Worm (Caenorhabditis elegans) whole organism, L2 larva: ENCODE measurements around the gene D1046.16.

Experiments used
- C34F6.9 ChIP-seq: fragments of 150-350 bp; optimal IDR thresholded peaks from 2 replicates; lab custom pipeline; 2014; ENCODE audit warnings: missing biosample characterization, missing genetic modification characterization
- F13H6.1 ChIP-seq: sonication (generic microtip); optimal IDR thresholded peaks from 2 replicates; lab custom pipeline; 2016; ENCODE audit warnings: missing genetic modification characterization, missing compliant biosample characterization
- R02D3.7 ChIP-seq: fragments of 150-350 bp; optimal IDR thresholded peaks from 2 replicates; lab custom pipeline; 2014; ENCODE audit warnings: missing biosample characterization, missing genetic modification characterization
- ZK546.5 ChIP-seq: sonication (generic microtip); optimal IDR thresholded peaks from 2 replicates; lab custom pipeline; 2017; ENCODE audit warnings: missing biosample characterization, missing genetic modification characterization
- alr-1 ChIP-seq: fragments of 150-350 bp; optimal IDR thresholded peaks from 2 replicates; lab custom pipeline; 2014; ENCODE audit warnings: missing biosample characterization, missing genetic modification characterization
- aly-2 ChIP-seq: fragments of 150-350 bp; optimal IDR thresholded peaks from 2 replicates; lab custom pipeline; 2014; ENCODE audit warnings: missing biosample characterization, missing genetic modification characterization
- blmp-1 ChIP-seq: sonication (generic microtip); optimal IDR thresholded peaks from 2 replicates; lab custom pipeline; 2017; ENCODE audit warnings: missing genetic modification characterization, mild to moderate bottlenecking, missing compliant biosample characterization, antibody characterized with exemption, moderate library complexity; ENCODE audit not compliant: insufficient read depth
- ceh-16 ChIP-seq: fragments of 150-350 bp; optimal IDR thresholded peaks from 2 replicates; lab custom pipeline; 2014; ENCODE audit warnings: missing biosample characterization, missing genetic modification characterization
- ceh-82 ChIP-seq: fragments of 150-350 bp; optimal IDR thresholded peaks from 2 replicates; lab custom pipeline; 2014; ENCODE audit warnings: missing biosample characterization, missing genetic modification characterization
- crh-2 ChIP-seq: sonication (generic microtip); optimal IDR thresholded peaks from 2 replicates; lab custom pipeline; 2017; ENCODE audit warnings: missing biosample characterization, missing genetic modification characterization
- dmd-4 ChIP-seq: sonication (generic microtip); optimal IDR thresholded peaks from 2 replicates; lab custom pipeline; 2017; ENCODE audit warnings: missing biosample characterization, missing genetic modification characterization
- elt-1 ChIP-seq: fragments of 150-350 bp; optimal IDR thresholded peaks from 2 replicates; lab custom pipeline; 2014; ENCODE audit warnings: missing biosample characterization, missing genetic modification characterization
- elt-3 ChIP-seq: sonication (generic microtip); optimal IDR thresholded peaks from 2 replicates; lab custom pipeline; 2017; ENCODE audit warnings: missing biosample characterization, missing genetic modification characterization
- fos-1 ChIP-seq: fragments of 150-350 bp; optimal IDR thresholded peaks from 2 replicates; lab custom pipeline; 2014; ENCODE audit warnings: missing biosample characterization, missing genetic modification characterization
- gmeb-1 ChIP-seq: fragments of 150-350 bp; optimal IDR thresholded peaks from 2 replicates; lab custom pipeline; 2014; ENCODE audit warnings: missing biosample characterization, missing genetic modification characterization
- lin-11 ChIP-seq: fragments of 150-350 bp; sonication (generic microtip); optimal IDR thresholded peaks from 2 replicates; lab custom pipeline; 2014; ENCODE audit warnings: missing biosample characterization, missing genetic modification characterization, inconsistent platforms, mixed read lengths
- lin-39 ChIP-seq: fragments of 150-350 bp; optimal IDR thresholded peaks from 2 replicates; lab custom pipeline; 2014; ENCODE audit warnings: missing biosample characterization, missing genetic modification reagents, missing genetic modification characterization
- lsy-2 ChIP-seq, 2 experiments: fragments of 150-350 bp in 1 of 2; sonication (generic microtip) in 1 of 2; optimal IDR thresholded peaks; 2 replicates each; lab custom pipeline; 2014 to 2017; ENCODE audit warnings: missing biosample characterization in 2 of 2, missing genetic modification characterization in 2 of 2
- mbf-1 ChIP-seq: sonication (generic microtip); optimal IDR thresholded peaks from 2 replicates; lab custom pipeline; 2017; ENCODE audit warnings: missing biosample characterization, missing genetic modification characterization
- mdl-1 ChIP-seq, 2 experiments: fragments of 150-350 bp in 1 of 2; sonication (generic microtip) in 1 of 2; optimal IDR thresholded peaks; 2 replicates each; lab custom pipeline; 2017; ENCODE audit warnings: missing biosample characterization in 2 of 2, missing genetic modification characterization in 2 of 2
- nhr-10 ChIP-seq: sonication (generic microtip); optimal IDR thresholded peaks from 2 replicates; lab custom pipeline; 2017; ENCODE audit warnings: missing biosample characterization, missing genetic modification characterization
- nhr-11 ChIP-seq: fragments of 150-350 bp; optimal IDR thresholded peaks from 2 replicates; lab custom pipeline; 2014; ENCODE audit warnings: missing biosample characterization, missing genetic modification characterization
- nhr-12 ChIP-seq: fragments of 150-350 bp; optimal IDR thresholded peaks from 2 replicates; lab custom pipeline; 2014; ENCODE audit warnings: missing biosample characterization, missing genetic modification characterization
- nhr-21 ChIP-seq: fragments of 150-350 bp; optimal IDR thresholded peaks from 2 replicates; lab custom pipeline; 2014; ENCODE audit warnings: missing biosample characterization, missing genetic modification characterization
- nhr-23 ChIP-seq: fragments of 150-350 bp; optimal IDR thresholded peaks from 2 replicates; lab custom pipeline; 2014; ENCODE audit warnings: missing biosample characterization, missing genetic modification reagents, missing genetic modification characterization
- nhr-237 ChIP-seq: fragments of 150-350 bp; optimal IDR thresholded peaks from 2 replicates; lab custom pipeline; 2014; ENCODE audit warnings: missing biosample characterization, missing genetic modification characterization
- nhr-25 ChIP-seq: fragments of 150-350 bp; sonication (generic microtip); optimal IDR thresholded peaks from 3 replicates; lab custom pipeline; 2014; ENCODE audit warnings: missing biosample characterization, missing genetic modification characterization
- nhr-77 ChIP-seq: fragments of 150-350 bp; optimal IDR thresholded peaks from 2 replicates; lab custom pipeline; 2014; ENCODE audit warnings: missing biosample characterization, missing genetic modification characterization
- peb-1 ChIP-seq: fragments of 150-350 bp; optimal IDR thresholded peaks from 2 replicates; lab custom pipeline; 2014; ENCODE audit warnings: missing biosample characterization, missing genetic modification characterization
- sem-4 ChIP-seq: fragments of 150-350 bp; optimal IDR thresholded peaks from 2 replicates; lab custom pipeline; 2014; ENCODE audit warnings: missing biosample characterization, missing genetic modification reagents, missing genetic modification characterization
- skn-1 ChIP-seq: sonication (generic microtip); optimal IDR thresholded peaks from 2 replicates; lab custom pipeline; 2017; ENCODE audit warnings: missing biosample characterization, missing genetic modification characterization
- sma-3 ChIP-seq: sonication (generic microtip); optimal IDR thresholded peaks from 2 replicates; lab custom pipeline; 2016; ENCODE audit warnings: missing genetic modification reagents, missing genetic modification characterization, missing compliant biosample characterization
- sma-9 ChIP-seq, 2 experiments: fragments of 150-350 bp in 1 of 2; sonication (generic microtip) in 1 of 2; optimal IDR thresholded peaks; 2 replicates each; lab custom pipeline; 2014 to 2016; ENCODE audit warnings: missing genetic modification characterization in 2 of 2, mild to moderate bottlenecking in 1 of 2, missing biosample characterization in 1 of 2, missing compliant biosample characterization in 1 of 2, missing genetic modification reagents in 1 of 2, moderate library complexity in 1 of 2
- unc-39 ChIP-seq: fragments of 150-350 bp; optimal IDR thresholded peaks from 2 replicates; lab custom pipeline; 2014; ENCODE audit warnings: missing biosample characterization, missing genetic modification characterization
- unc-55 ChIP-seq: fragments of 150-350 bp; sonication (generic microtip); optimal IDR thresholded peaks from 3 replicates; lab custom pipeline; 2014; ENCODE audit warnings: missing biosample characterization, missing genetic modification reagents, missing genetic modification characterization
- zag-1 ChIP-seq: fragments of 150-350 bp; optimal IDR thresholded peaks from 2 replicates; lab custom pipeline; 2014; ENCODE audit warnings: missing biosample characterization, missing genetic modification characterization
- ztf-11 ChIP-seq: sonication (generic microtip); optimal IDR thresholded peaks from 2 replicates; lab custom pipeline; 2017; ENCODE audit warnings: missing biosample characterization, missing genetic modification characterization
- ztf-4 ChIP-seq: fragments of 150-350 bp; optimal IDR thresholded peaks from 2 replicates; lab custom pipeline; 2014; ENCODE audit warnings: missing biosample characterization, missing genetic modification characterization

Gene D1046.16

ce11 chrIV:8927093-8927492 is 5.1 kb downstream of the D1046.16 start (continued):
- TF ChIP-seq sem-4 (tag; lab: Kevin White, UChicago) (peak; percentile 52), skn-1 (tag; lab: Kevin White, UChicago) (no peak), ztf-11 (no peak), elt-1 (no peak), ceh-82 (tag; lab: Kevin White, UChicago) (no peak)

- TF ChIP-seq C34F6.9 (tag; lab: Kevin White, UChicago), result no peak
- no peak for TF ChIP-seq gmeb-1 (tag; lab: Kevin White, UChicago)
- no peak for TF ChIP-seq blmp-1 (tag; lab: Kevin White, UChicago)
- no peak for TF ChIP-seq nhr-10 (tag; lab: Kevin White, UChicago)
- TF ChIP-seq sma-9 (GFP tag; optimal IDR thresholded peaks at IDR 0.05; lab: Kevin White, UChicago), result no peak
- no peak for TF ChIP-seq sma-9 (tag; optimal IDR thresholded peaks at IDR 0.05; lab: Kevin White, UChicago)
- TF ChIP-seq sma-3 (GFP tag; lab: Kevin White, UChicago), result no peak
- no peak for TF ChIP-seq nhr-25
- no peak for TF ChIP-seq zag-1 (tag; lab: Kevin White, UChicago)
- no peak for TF ChIP-seq peb-1
- TF ChIP-seq aly-2 (tag; lab: Kevin White, UChicago), result no peak
- TF ChIP-seq mdl-1 (tag; optimal IDR thresholded peaks at IDR 0.05; lab: Kevin White, UChicago), result no peak
- TF ChIP-seq crh-2, result no peak
- TF ChIP-seq ztf-4 (tag; lab: Kevin White, UChicago), result no peak
- TF ChIP-seq lin-39 (tag; lab: Kevin White, UChicago), result no peak
- TF ChIP-seq sem-4 (tag; lab: Kevin White, UChicago), result no peak
- TF ChIP-seq fos-1 (tag; lab: Kevin White, UChicago), result no peak
- TF ChIP-seq dmd-4 (tag; lab: Kevin White, UChicago), result no peak
- no peak for TF ChIP-seq unc-55 (GFP tag; lab: Kevin White, UChicago)
- TF ChIP-seq nhr-12 (tag; lab: Kevin White, UChicago), result no peak
Measured at ce11 chrIV:8929942-8930492, 8.1 kb downstream of the D1046.16 start, which contains the start of the genes D1046.18 and slc-25A26. Gene D1046.18 (plus strand): TSS chrIV:8930242. Gene slc-25A26 (plus strand): TSS chrIV:8930442.

- TF ChIP-seq nhr-237 (no peak), sem-4 (tag; lab: Kevin White, UChicago) (no peak), nhr-21 (no peak), nhr-77 (tag; lab: Kevin White, UChicago) (no peak), F13H6.1 (tag; lab: Kevin White, UChicago) (no peak), unc-55 (GFP tag; lab: Kevin White, UChicago) (no peak), elt-3 (tag; lab: Kevin White, UChicago) (no peak), R02D3.7 (tag; lab: Kevin White, UChicago) (no peak), alr-1 (tag; lab: Kevin White, UChicago) (no peak), mbf-1 (tag; lab: Kevin White, UChicago) (no peak), peb-1 (no peak), ZK546.5 (no peak), ceh-16 (no peak)
Measured at ce11 chrIV:8933575-8933974, 11.6 kb downstream of the D1046.16 start, which contains the start of gene D1046.4. Gene D1046.4 (plus strand): TSS chrIV:8933875.

ce11 chrIV:8943430-8943829 is 21.5 kb downstream of the D1046.16 start:
- TF ChIP-seq lin-39 (tag; lab: Kevin White, UChicago), result no peak
- TF ChIP-seq lsy-2 (tag; optimal IDR thresholded peaks at IDR 0.05; lab: Kevin White, UChicago), result no peak
- TF ChIP-seq nhr-237, result no peak
- TF ChIP-seq fos-1 (tag; lab: Kevin White, UChicago), result no peak
- no peak for TF ChIP-seq nhr-10 (tag; lab: Kevin White, UChicago)
- TF ChIP-seq unc-39 (tag; lab: Kevin White, UChicago), result no peak
- no peak for TF ChIP-seq skn-1 (tag; lab: Kevin White, UChicago)
- TF ChIP-seq nhr-23, result no peak
- no peak for TF ChIP-seq elt-3 (tag; lab: Kevin White, UChicago)
- no peak for TF ChIP-seq C34F6.9 (tag; lab: Kevin White, UChicago)
- TF ChIP-seq zag-1 (tag; lab: Kevin White, UChicago), result no peak
- no peak for TF ChIP-seq unc-55 (GFP tag; lab: Kevin White, UChicago)
- no peak for TF ChIP-seq lin-11 (tag; lab: Kevin White, UChicago)
- no peak for TF ChIP-seq nhr-11 (tag; lab: Kevin White, UChicago)
- TF ChIP-seq, all 48 proteins: peak for 0
